Fruit fly (Drosophila melanogaster): ENCODE results near the gene CG42578.

Gene CG42578

dm6 chrX:20466382-20466928, 20.3 kb downstream of the CG42578 start:
- TF ChIP-seq CG13204 (GFP tag; optimal IDR thresholded peaks at IDR 0.05): no peak
- no peak for TF ChIP-seq Snoo (tag; optimal IDR thresholded peaks at IDR 0.05)
- TF ChIP-seq Ets98B (GFP tag; IDR thresholded peaks at IDR 0.05): no peak
- no peak for TF ChIP-seq CG9948 (tag; optimal IDR thresholded peaks at IDR 0.05)
- TF ChIP-seq Pif1A (GFP tag; optimal IDR thresholded peaks at IDR 0.05): no peak
- TF ChIP-seq gl (tag; optimal IDR thresholded peaks at IDR 0.05): no peak
- no peak for TF ChIP-seq CG4496 (GFP tag; IDR thresholded peaks at IDR 0.05)

- TF ChIP-seq CG13204 (GFP tag; optimal IDR thresholded peaks at IDR 0.05): no peak
- TF ChIP-seq CG10348 (GFP tag; IDR thresholded peaks at IDR 0.05): no peak
Observed at dm6 chrX:20467155-20467554, 21.0 kb downstream of the CG42578 start, which contains the start of gene GstT3. Gene GstT3, plus strand, starts transcription at chrX:20467455.

dm6 chrX:20468192-20468591, 22.0 kb downstream of the CG42578 start:
- no peak for TF ChIP-seq rn (GFP tag; IDR thresholded peaks at IDR 0.05)
- TF ChIP-seq CG15710 (tag; optimal IDR thresholded peaks at IDR 0.05): peak; percentile 22
- TF ChIP-seq CG8159 (tag; optimal IDR thresholded peaks at IDR 0.05): no peak
- no peak for TF ChIP-seq CG13204 (GFP tag; optimal IDR thresholded peaks at IDR 0.05)
- TF ChIP-seq CG8301 (tag; optimal IDR thresholded peaks at IDR 0.05): peak; percentile 50
- TF ChIP-seq CG4496 (GFP tag; IDR thresholded peaks at IDR 0.05): peak; percentile 84
- TF ChIP-seq fd96Ca (GFP tag; IDR thresholded peaks at IDR 0.05): peak; percentile 58; the same call in 2 of the 3 replicates
- no peak for TF ChIP-seq CG10348 (GFP tag; IDR thresholded peaks at IDR 0.05)
- no peak for TF ChIP-seq Pif1A (GFP tag; optimal IDR thresholded peaks at IDR 0.05)
- no peak for TF ChIP-seq Snoo (tag; optimal IDR thresholded peaks at IDR 0.05)
- TF ChIP-seq CG9948 (tag; optimal IDR thresholded peaks at IDR 0.05): peak; percentile 12
- TF ChIP-seq Ets98B (GFP tag; IDR thresholded peaks at IDR 0.05): peak; percentile 80
- peak; percentile 10 for TF ChIP-seq CG17806 (tag; optimal IDR thresholded peaks at IDR 0.05)
- peak; percentile 75 for TF ChIP-seq CG32121 (GFP tag; IDR thresholded peaks at IDR 0.05)
- no peak for TF ChIP-seq CG14655 (GFP tag; optimal IDR thresholded peaks at IDR 0.05)
- TF ChIP-seq CG12605 (GFP tag; IDR thresholded peaks at IDR 0.05): peak; percentile 77
- TF ChIP-seq gl (tag; optimal IDR thresholded peaks at IDR 0.05): peak; percentile 59
- peak; percentile 9 for TF ChIP-seq EcR (GFP tag; optimal IDR thresholded peaks at IDR 0.05)
- TF ChIP-seq D1 (tag; optimal IDR thresholded peaks at IDR 0.05): no peak
- peak; percentile 42 for TF ChIP-seq CG34367 (tag; optimal IDR thresholded peaks at IDR 0.05)
- peak; percentile 52 for TF ChIP-seq Pif1B (GFP tag; optimal IDR thresholded peaks at IDR 0.05)

- TF ChIP-seq CG4496 (GFP tag; IDR thresholded peaks at IDR 0.05): no peak
- TF ChIP-seq CG8301 (tag; optimal IDR thresholded peaks at IDR 0.05): no peak
- no peak for TF ChIP-seq CG14655 (GFP tag; optimal IDR thresholded peaks at IDR 0.05)
- no peak for TF ChIP-seq gl (tag; optimal IDR thresholded peaks at IDR 0.05)
- no peak for TF ChIP-seq Pif1B (GFP tag; optimal IDR thresholded peaks at IDR 0.05)
- no peak for TF ChIP-seq CG13204 (GFP tag; optimal IDR thresholded peaks at IDR 0.05)
- no peak for TF ChIP-seq rn (GFP tag; IDR thresholded peaks at IDR 0.05)
- no peak for TF ChIP-seq CG32121 (GFP tag; IDR thresholded peaks at IDR 0.05)
- no peak for TF ChIP-seq D1 (tag; optimal IDR thresholded peaks at IDR 0.05)
- no peak for TF ChIP-seq EcR (GFP tag; optimal IDR thresholded peaks at IDR 0.05)
- TF ChIP-seq Ets98B (GFP tag; IDR thresholded peaks at IDR 0.05): no peak
- TF ChIP-seq Snoo (tag; optimal IDR thresholded peaks at IDR 0.05): no peak
Observed at dm6 chrX:20470701-20471100, 24.5 kb downstream of the CG42578 start.

- TF ChIP-seq EcR (GFP tag; optimal IDR thresholded peaks at IDR 0.05) (no peak), Ets98B (GFP tag; IDR thresholded peaks at IDR 0.05) (no peak), CG13204 (GFP tag; optimal IDR thresholded peaks at IDR 0.05) (no peak), CG14655 (GFP tag; optimal IDR thresholded peaks at IDR 0.05) (no peak), CG4496 (GFP tag; IDR thresholded peaks at IDR 0.05) (no peak)
Observed at dm6 chrX:20478674-20479073, 32.5 kb downstream of the CG42578 start.

dm6 chrX:20480382-20480781, 34.2 kb downstream of the CG42578 start:
- peak; percentile 72 for TF ChIP-seq Snoo (tag; optimal IDR thresholded peaks at IDR 0.05)
- peak; percentile 62 for TF ChIP-seq CG17806 (tag; optimal IDR thresholded peaks at IDR 0.05)
- TF ChIP-seq fd96Ca (GFP tag; IDR thresholded peaks at IDR 0.05): peak; percentile 86
- peak; percentile 79 for TF ChIP-seq Pif1A (GFP tag; optimal IDR thresholded peaks at IDR 0.05)
- peak; percentile 68 for TF ChIP-seq CG34367 (tag; optimal IDR thresholded peaks at IDR 0.05)
- TF ChIP-seq Ets98B (GFP tag; IDR thresholded peaks at IDR 0.05): peak; percentile 73
- TF ChIP-seq CG12605 (GFP tag; IDR thresholded peaks at IDR 0.05): peak; percentile 51; the same call in 1 of the 2 replicates
- TF ChIP-seq EcR (GFP tag; optimal IDR thresholded peaks at IDR 0.05): no peak
- TF ChIP-seq CG32121 (GFP tag; IDR thresholded peaks at IDR 0.05): peak; percentile 58; the same call in 1 of the 2 replicates
- no peak for TF ChIP-seq CG8301 (tag; optimal IDR thresholded peaks at IDR 0.05)
- peak; percentile 61 for TF ChIP-seq CG8159 (tag; optimal IDR thresholded peaks at IDR 0.05)
- peak; percentile 42 for TF ChIP-seq CG15710 (tag; optimal IDR thresholded peaks at IDR 0.05)
- TF ChIP-seq CG4496 (GFP tag; IDR thresholded peaks at IDR 0.05): peak; percentile 86
- no peak for TF ChIP-seq D1 (tag; optimal IDR thresholded peaks at IDR 0.05)
- TF ChIP-seq Pif1B (GFP tag; optimal IDR thresholded peaks at IDR 0.05): peak; percentile 76
- peak; percentile 72 for TF ChIP-seq CG9948 (tag; optimal IDR thresholded peaks at IDR 0.05)
- no peak for TF ChIP-seq gl (tag; optimal IDR thresholded peaks at IDR 0.05)
- no peak for TF ChIP-seq rn (GFP tag; IDR thresholded peaks at IDR 0.05)
- peak; percentile 32; the same call in 1 of the 2 replicates for TF ChIP-seq CG10348 (GFP tag; IDR thresholded peaks at IDR 0.05)
